Fruit fly (Drosophila melanogaster): Measurements from ENCODE around the gene CG13996.

CG13996 gene

DNA sequence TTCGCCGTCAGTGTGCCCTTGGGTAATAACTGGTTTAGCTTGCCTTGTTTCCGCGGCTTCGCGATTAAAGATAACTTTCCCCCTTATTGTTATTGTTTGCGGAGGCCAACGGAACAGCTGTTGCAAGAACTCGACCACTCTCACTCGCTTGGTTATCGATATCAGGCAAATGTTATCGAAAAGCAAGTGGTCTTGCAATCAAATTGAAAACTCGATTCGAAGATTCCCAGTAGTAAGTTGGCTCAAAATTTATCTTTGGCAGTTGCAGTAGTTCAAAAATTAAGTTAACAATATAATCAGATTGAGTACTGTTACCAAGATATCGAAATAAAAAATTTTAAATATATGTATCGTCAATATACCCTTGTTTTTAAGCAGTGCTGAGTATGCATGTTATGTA, 45.2 kb downstream of the CG13996 start, which contains the start of the genes Fbw5 and CG9147:
Fbw5 (minus strand) TSS at position 131 of the 400 bp plus-strand sequence.
CG9147 (plus strand) TSS at position 175 of the 400 bp plus-strand sequence.
- no peak for TF ChIP-seq Dif (GFP tag; optimal IDR thresholded peaks at IDR 0.05; ENCODE audit: partially characterized antibody)
- TF ChIP-seq sv (GFP tag; optimal IDR thresholded peaks at IDR 0.05), result peak; percentile 100
- no peak for TF ChIP-seq CrebA (GFP tag; optimal IDR thresholded peaks at IDR 0.05; ENCODE audit: borderline replicate concordance)
- TF ChIP-seq Myc (optimal IDR thresholded peaks at IDR 0.05), result no peak
- TF ChIP-seq br (GFP tag; optimal IDR thresholded peaks at IDR 0.05), result peak; percentile 100
- peak; percentile 96 for TF ChIP-seq GATAd (GFP tag; optimal IDR thresholded peaks at IDR 0.05)
- peak; percentile 95 for TF ChIP-seq Mio (GFP tag; optimal IDR thresholded peaks at IDR 0.05)
- TF ChIP-seq Hr83 (GFP tag; optimal IDR thresholded peaks at IDR 0.05; ENCODE audit: poor library complexity, severe bottlenecking), result peak; percentile 98
- TF ChIP-seq Jra (GFP tag; optimal IDR thresholded peaks at IDR 0.05), result peak; percentile 98
- peak; percentile 99 for TF ChIP-seq fru (GFP tag; optimal IDR thresholded peaks at IDR 0.05)
- TF ChIP-seq foxo (GFP tag; optimal IDR thresholded peaks at IDR 0.05), result peak; percentile 99 to 100
- TF ChIP-seq Hnf4 (GFP tag; optimal IDR thresholded peaks at IDR 0.05), result peak; percentile 100
- TF ChIP-seq usp (GFP tag; optimal IDR thresholded peaks at IDR 0.05), result no peak
- TF ChIP-seq Dfd (GFP tag; optimal IDR thresholded peaks at IDR 0.05), result no peak
- TF ChIP-seq tai (GFP tag; optimal IDR thresholded peaks at IDR 0.05), result no peak
- no peak for TF ChIP-seq pan (optimal IDR thresholded peaks at IDR 0.05)
- TF ChIP-seq Hr78 (GFP tag; optimal IDR thresholded peaks at IDR 0.05), result no peak
- TF ChIP-seq N (GFP tag; optimal IDR thresholded peaks at IDR 0.05), result no peak
- no peak for TF ChIP-seq lola (GFP tag; optimal IDR thresholded peaks at IDR 0.05)
- TF ChIP-seq dl (GFP tag; optimal IDR thresholded peaks at IDR 0.05; ENCODE audit: insufficient read depth in 1 of 2, partially characterized antibody in 2 of 2), result no peak
- peak; percentile 99 for TF ChIP-seq sage (GFP tag; optimal IDR thresholded peaks at IDR 0.05)
- peak; percentile 100 for TF ChIP-seq ey (GFP tag; optimal IDR thresholded peaks at IDR 0.05)
- no peak for TF ChIP-seq Vsx2 (GFP tag; optimal IDR thresholded peaks at IDR 0.05; ENCODE audit: partially characterized antibody)
- TF ChIP-seq rgr (GFP tag; optimal IDR thresholded peaks at IDR 0.05), result peak; percentile 100
- TF ChIP-seq Rel (GFP tag; optimal IDR thresholded peaks at IDR 0.05), result peak; percentile 99
- peak; percentile 94 for TF ChIP-seq Rel (tag; optimal IDR thresholded peaks at IDR 0.05)
- peak; percentile 96 for TF ChIP-seq CG9705 (GFP tag; optimal IDR thresholded peaks at IDR 0.05)
- peak; percentile 97 for TF ChIP-seq dsf (GFP tag; optimal IDR thresholded peaks at IDR 0.05; ENCODE audit: borderline replicate concordance)
- peak; percentile 100 for TF ChIP-seq Sp1 (GFP tag; optimal IDR thresholded peaks at IDR 0.05)
- no peak for TF ChIP-seq Abd-B (GFP tag; optimal IDR thresholded peaks at IDR 0.05)
- peak; percentile 99 for TF ChIP-seq dmrt93B (GFP tag; optimal IDR thresholded peaks at IDR 0.05)
- TF ChIP-seq CG32264 (GFP tag; optimal IDR thresholded peaks at IDR 0.05), result peak; percentile 100
- peak; percentile 100 for TF ChIP-seq OdsH (GFP tag; optimal IDR thresholded peaks at IDR 0.05)
- TF ChIP-seq brk (GFP tag; optimal IDR thresholded peaks at IDR 0.05), result no peak
- peak; percentile 100 for TF ChIP-seq HLH106 (tag; optimal IDR thresholded peaks at IDR 0.05)
- TF ChIP-seq psq (GFP tag; optimal IDR thresholded peaks at IDR 0.05), result peak; percentile 99
- peak; percentile 100 for TF ChIP-seq h (GFP tag; optimal IDR thresholded peaks at IDR 0.05)
- TF ChIP-seq jim (GFP tag; optimal IDR thresholded peaks at IDR 0.05), result peak; percentile 74
- peak; percentile 100 for TF ChIP-seq woc (GFP tag; optimal IDR thresholded peaks at IDR 0.05)

DNA sequence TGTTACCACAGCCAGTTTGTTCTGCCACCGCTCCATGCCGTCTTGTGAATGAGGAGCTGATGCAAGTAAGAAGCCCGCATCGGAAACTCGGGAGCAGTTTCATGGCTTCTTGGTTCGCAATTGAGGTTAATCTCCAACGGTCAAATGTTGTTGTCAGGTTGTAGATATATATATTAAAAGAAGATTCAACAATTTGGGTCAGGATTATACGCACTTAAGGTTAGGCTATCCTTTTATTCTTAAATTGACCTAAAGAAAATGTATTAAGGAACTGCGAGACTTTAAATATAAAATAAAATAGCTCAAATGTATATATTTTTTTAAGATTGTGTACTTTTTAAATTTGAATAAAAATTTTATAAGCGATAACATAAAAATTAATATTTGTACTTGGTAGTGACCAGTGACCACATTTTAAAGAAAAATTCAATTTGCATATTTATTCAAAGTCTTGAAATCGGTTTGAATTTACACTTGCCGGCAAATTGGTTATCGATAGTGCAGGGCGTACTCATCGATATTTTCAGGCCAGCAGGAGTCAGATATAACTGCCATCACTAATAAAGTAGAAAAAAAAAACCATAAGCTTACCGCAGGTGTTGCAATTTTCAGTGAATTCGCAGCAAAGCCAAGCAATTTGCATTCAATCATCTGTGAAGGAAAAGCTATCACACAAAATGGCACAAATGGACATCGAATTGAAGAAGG, 48.1 kb downstream of the CG13996 start, which contains the start of the genes CG9150 and Pfdn1:
CG9150 (minus strand) TSS at position 51 of the 708 bp plus-strand sequence.
Pfdn1 (plus strand) TSS at position 536 of the 708 bp plus-strand sequence.
- TF ChIP-seq lola (GFP tag; optimal IDR thresholded peaks at IDR 0.05), result no peak
- TF ChIP-seq Hr83 (GFP tag; optimal IDR thresholded peaks at IDR 0.05; ENCODE audit: poor library complexity, severe bottlenecking), result peak; percentile 71
- no peak for TF ChIP-seq Rel (GFP tag; optimal IDR thresholded peaks at IDR 0.05)
- no peak for TF ChIP-seq Rel (tag; optimal IDR thresholded peaks at IDR 0.05)
- TF ChIP-seq sv (GFP tag; optimal IDR thresholded peaks at IDR 0.05), result no peak
- TF ChIP-seq Jra (GFP tag; optimal IDR thresholded peaks at IDR 0.05), result no peak
- TF ChIP-seq rgr (GFP tag; optimal IDR thresholded peaks at IDR 0.05), result no peak
- TF ChIP-seq pan (optimal IDR thresholded peaks at IDR 0.05), result no peak
- TF ChIP-seq h (GFP tag; optimal IDR thresholded peaks at IDR 0.05), result peak; percentile 11
- no peak for TF ChIP-seq CG9705 (GFP tag; optimal IDR thresholded peaks at IDR 0.05)
- TF ChIP-seq tai (GFP tag; optimal IDR thresholded peaks at IDR 0.05), result no peak
- TF ChIP-seq Mio (GFP tag; optimal IDR thresholded peaks at IDR 0.05), result no peak
- no peak for TF ChIP-seq foxo (GFP tag; optimal IDR thresholded peaks at IDR 0.05)
- TF ChIP-seq Abd-B (GFP tag; optimal IDR thresholded peaks at IDR 0.05), result no peak
- no peak for TF ChIP-seq CrebA (GFP tag; optimal IDR thresholded peaks at IDR 0.05; ENCODE audit: borderline replicate concordance)
- peak; percentile 33 for TF ChIP-seq Hnf4 (GFP tag; optimal IDR thresholded peaks at IDR 0.05)
- no peak for TF ChIP-seq brk (GFP tag; optimal IDR thresholded peaks at IDR 0.05)
- no peak for TF ChIP-seq Myc (optimal IDR thresholded peaks at IDR 0.05)
- no peak for TF ChIP-seq Sp1 (GFP tag; optimal IDR thresholded peaks at IDR 0.05)
